Worm (Caenorhabditis elegans) whole organism, young adult: Measurements from ENCODE around the gene Y105C5B.1413.
"Not testable (repeated sequence)": the region's sequence is repeated elsewhere in the genome, so short reads cannot be mapped to it uniquely, and the experiment has no call there.

Experiments
- C17E4.6 ChIP-seq: fragments of 200-800 bp; sonication (Bioruptor generic); IDR thresholded peaks from 2 replicates; pipeline ENCODE4 v1.3.6; 2022; ENCODE audit warnings: missing genetic modification reagents, missing genetic modification characterization, missing compliant biosample characterization
- F37B4.10 ChIP-seq: fragments of 200-800 bp; sonication (Bioruptor generic); IDR thresholded peaks from 2 replicates; pipeline ENCODE4 v1.3.6; 2022; ENCODE audit warnings: missing genetic modification characterization, missing compliant biosample characterization
- F57C9.4 ChIP-seq: sonication (generic microtip); optimal IDR thresholded peaks from 2 replicates; lab custom pipeline; 2017; ENCODE audit warnings: mild to moderate bottlenecking, missing genetic modification characterization, missing compliant biosample characterization
- ama-1 ChIP-seq, 3 experiments: fragments of 150-350 bp in 1 of 3; sonication (generic microtip) in 2 of 3; optimal IDR thresholded peaks; 2 replicates each; lab custom pipeline; 2014 to 2018; ENCODE audit warnings: missing biosample characterization in 2 of 3, missing genetic modification characterization in 2 of 3, missing genetic modification reagents in 2 of 3
- ets-4 ChIP-seq: fragments of 200-800 bp; sonication (Bioruptor generic); optimal IDR thresholded peaks from 2 replicates; lab custom pipeline; 2018; ENCODE audit warnings: mild to moderate bottlenecking, missing genetic modification characterization, missing compliant biosample characterization
- lin-35 ChIP-seq, 3 experiments: fragments of 150-350 bp in 2 of 3; sonication (generic microtip) in 1 of 3; optimal IDR thresholded peaks; 2 replicates each; lab custom pipeline; 2014 to 2018; ENCODE audit warnings: missing biosample characterization in 3 of 3, missing genetic modification characterization in 3 of 3, missing genetic modification reagents in 3 of 3
- lir-1 ChIP-seq: fragments of 200-800 bp; sonication (Bioruptor generic); conservative IDR thresholded peaks from 2 replicates; pipeline ENCODE4 v1.3.6; 2022; ENCODE audit warnings: missing genetic modification reagents, missing genetic modification characterization, missing compliant biosample characterization
- madf-3 ChIP-seq: fragments of 200-800 bp; sonication (Bioruptor generic); IDR thresholded peaks from 2 replicates; pipeline ENCODE4 v1.3.6; 2022; ENCODE audit warnings: missing genetic modification reagents, missing genetic modification characterization, missing compliant biosample characterization
- nhr-90 ChIP-seq: sonication (generic microtip); optimal IDR thresholded peaks from 2 replicates; lab custom pipeline; 2016; ENCODE audit warnings: missing genotype, mild to moderate bottlenecking, missing genetic modification characterization, missing compliant biosample characterization
- pbrm-1 ChIP-seq: fragments of 200-800 bp; sonication (Bioruptor generic); IDR thresholded peaks from 2 replicates; pipeline ENCODE4 v1.3.6; 2022; ENCODE audit warnings: missing genetic modification reagents, missing genetic modification characterization, missing compliant biosample characterization
- snpc-1.3 ChIP-seq: sonication (generic microtip); optimal IDR thresholded peaks from 2 replicates; lab custom pipeline; 2017; ENCODE audit warnings: missing genetic modification characterization, mild to moderate bottlenecking, missing compliant biosample characterization, antibody characterized with exemption, moderate library complexity, missing genotype, missing genetic modification reagents; ENCODE audit not compliant: insufficient read depth
- snpc-3.4 ChIP-seq: sonication (generic microtip); optimal IDR thresholded peaks from 2 replicates; lab custom pipeline; 2017; ENCODE audit warnings: missing genetic modification characterization, mild to moderate bottlenecking, missing compliant biosample characterization, antibody characterized with exemption, moderate library complexity, missing genotype, missing genetic modification reagents
- snpc-4 ChIP-seq, 5 experiments: fragments of 150-350 bp in 1 of 5; sonication (generic microtip) in 4 of 5; optimal IDR thresholded peaks; 2 replicates each; lab custom pipeline; 2014 to 2018; ENCODE audit warnings: missing genetic modification characterization in 5 of 5, missing biosample characterization in 3 of 5, antibody characterized with exemption in 2 of 5, mild to moderate bottlenecking in 2 of 5, missing compliant biosample characterization in 2 of 5, missing genotype in 2 of 5, moderate library complexity in 2 of 5, missing genetic modification reagents in 1 of 5

DNA sequence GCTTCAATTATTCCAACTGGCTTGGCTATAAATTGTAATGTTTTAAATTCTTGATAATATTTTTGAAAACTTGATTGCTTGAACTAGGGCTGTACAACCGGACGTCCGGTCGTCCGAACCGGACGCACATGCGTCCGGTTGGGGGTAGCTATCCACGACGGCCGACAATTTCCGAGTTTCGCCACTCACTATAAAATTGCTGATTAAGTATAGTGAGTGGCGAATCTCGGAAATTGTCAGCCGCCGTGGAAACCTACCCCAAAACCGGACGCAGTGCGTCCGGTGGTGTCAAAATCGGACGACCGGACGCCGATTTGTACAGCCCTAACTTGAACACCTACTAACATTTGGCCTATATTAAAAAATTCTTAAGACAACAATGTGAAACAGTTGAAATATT, 25.0 kb upstream of the Y105C5B.1413 start:
- TF ChIP-seq snpc-3.4 (tag; lab: Kevin White, UChicago); C17E4.6; F57C9.4; F37B4.10 (GFP tag; lab: Robert Waterston, UW); lir-1 (GFP tag; lab: Robert Waterston, UW); ets-4; snpc-4 (GFP tag; optimal IDR thresholded peaks at IDR 0.05; lab: Kevin White, UChicago); ama-1 (optimal IDR thresholded peaks at IDR 0.05; lab: Kevin White, UChicago); ama-1 (GFP tag; optimal IDR thresholded peaks at IDR 0.05; lab: Kevin White, UChicago); madf-3 (GFP tag; lab: Robert Waterston, UW); nhr-90 (tag; lab: Kevin White, UChicago); pbrm-1; snpc-1.3 (tag; lab: Kevin White, UChicago); lin-35 (GFP tag; optimal IDR thresholded peaks at IDR 0.05; lab: Kevin White, UChicago): not testable (repeated sequence)
- TF ChIP-seq snpc-4 (tag; optimal IDR thresholded peaks at IDR 0.05; lab: Kevin White, UChicago): peak; percentile 20 to 92 (median 65)
